Worm (Caenorhabditis elegans) whole organism, L1 larva: ENCODE results near the gene F53B3.3.

ENCODE experiments used
- C16A3.4 ChIP-seq: fragments of 150-350 bp; optimal IDR thresholded peaks from 2 replicates; lab custom pipeline; 2014; ENCODE audit warnings: missing biosample characterization, missing genetic modification characterization
- ama-1 ChIP-seq: fragments of 150-350 bp; optimal IDR thresholded peaks from 2 replicates; lab custom pipeline; 2014
- blmp-1 ChIP-seq: fragments of 150-350 bp; optimal IDR thresholded peaks from 2 replicates; lab custom pipeline; 2014; ENCODE audit warnings: missing biosample characterization, missing genetic modification characterization
- ceh-63 ChIP-seq: fragments of 200-800 bp; sonication (Bioruptor generic); optimal IDR thresholded peaks from 2 replicates; lab custom pipeline; 2018; ENCODE audit warnings: mild to moderate bottlenecking, missing genetic modification characterization, missing compliant biosample characterization
- ceh-82 ChIP-seq, 3 experiments: fragments of 150-350 bp in 1 of 3; sonication (generic microtip) in 2 of 3; optimal IDR thresholded peaks; 2 replicates each; lab custom pipeline; 2014 to 2017; ENCODE audit warnings: missing biosample characterization in 3 of 3, missing genetic modification characterization in 3 of 3
- ceh-88 ChIP-seq: fragments of 200-800 bp; sonication (Bioruptor generic); IDR thresholded peaks from 2 replicates; pipeline ENCODE4 v1.3.6; 2022; ENCODE audit warnings: missing genetic modification characterization, missing compliant biosample characterization
- ceh-90 ChIP-seq: sonication (generic microtip); optimal IDR thresholded peaks from 2 replicates; lab custom pipeline; 2016; ENCODE audit warnings: missing genetic modification characterization, missing compliant biosample characterization
- ces-1 ChIP-seq: fragments of 150-350 bp; optimal IDR thresholded peaks from 2 replicates; lab custom pipeline; 2014; ENCODE audit warnings: missing biosample characterization, missing genetic modification reagents, missing genetic modification characterization
- dsc-1 ChIP-seq: sonication (generic microtip); optimal IDR thresholded peaks from 2 replicates; lab custom pipeline; 2016; ENCODE audit warnings: mild to moderate bottlenecking, missing genetic modification characterization, missing compliant biosample characterization
- efl-1 ChIP-seq, 4 experiments: fragments of 150-350 bp; optimal IDR thresholded peaks in 3 of 4; peaks in 1 of 4; 1 replicate in 1 of 4; 2 replicates in 3 of 4; lab custom pipeline; 2014; ENCODE audit warnings: missing biosample characterization in 2 of 4, missing genetic modification characterization in 2 of 4, missing genetic modification reagents in 2 of 4
- egl-13 ChIP-seq: sonication (generic microtip); optimal IDR thresholded peaks from 2 replicates; lab custom pipeline; 2016; ENCODE audit warnings: missing genotype, missing genetic modification reagents, missing genetic modification characterization, missing compliant biosample characterization
- egl-27 ChIP-seq, 2 experiments: fragments of 150-350 bp in 1 of 2; sonication (generic microtip); optimal IDR thresholded peaks; 3 replicates each; lab custom pipeline; 2017 to 2018; ENCODE audit warnings: missing biosample characterization in 2 of 2, missing genetic modification characterization in 2 of 2, missing genetic modification reagents in 2 of 2
- fkh-10 ChIP-seq: sonication (generic microtip); optimal IDR thresholded peaks from 2 replicates; lab custom pipeline; 2017; ENCODE audit warnings: missing biosample characterization, missing genetic modification reagents, missing genetic modification characterization
- fkh-8 ChIP-seq: sonication (generic microtip); optimal IDR thresholded peaks from 2 replicates; lab custom pipeline; 2016; ENCODE audit warnings: mild to moderate bottlenecking, missing genetic modification characterization, missing compliant biosample characterization
- grh-1 ChIP-seq: fragments of 200-800 bp; sonication (Bioruptor generic); IDR thresholded peaks from 2 replicates; pipeline ENCODE4 v1.3.6; 2022; ENCODE audit warnings: missing genetic modification reagents, missing genetic modification characterization, missing compliant biosample characterization
- hlh-17 ChIP-seq: fragments of 200-800 bp; sonication (Bioruptor generic); optimal IDR thresholded peaks from 2 replicates; lab custom pipeline; 2018; ENCODE audit warnings: missing genetic modification characterization, mild to moderate bottlenecking, missing compliant biosample characterization, moderate library complexity, borderline replicate concordance
- lin-14 ChIP-seq: fragments of 200-800 bp; sonication (Bioruptor generic); optimal IDR thresholded peaks from 2 replicates; lab custom pipeline; 2018; ENCODE audit warnings: mild to moderate bottlenecking, missing genetic modification characterization, moderate library complexity, missing compliant biosample characterization
- lin-35 ChIP-seq, 2 experiments: fragments of 150-350 bp; optimal IDR thresholded peaks; 2 replicates each; lab custom pipeline; 2014; ENCODE audit warnings: missing biosample characterization in 2 of 2, missing genetic modification characterization in 2 of 2, missing genetic modification reagents in 2 of 2
- lin-39 ChIP-seq: fragments of 150-350 bp; optimal IDR thresholded peaks from 2 replicates; lab custom pipeline; 2014; ENCODE audit warnings: missing biosample characterization, missing genetic modification reagents, missing genetic modification characterization
- mab-9 ChIP-seq: fragments of 200-800 bp; sonication (Bioruptor generic); IDR thresholded peaks from 2 replicates; pipeline ENCODE4 v1.3.6; 2022; ENCODE audit warnings: missing genetic modification reagents, missing genetic modification characterization, missing compliant biosample characterization
- mep-1 ChIP-seq: fragments of 150-350 bp; optimal IDR thresholded peaks from 2 replicates; lab custom pipeline; 2014; ENCODE audit warnings: missing biosample characterization, missing genetic modification characterization
- nhr-11 ChIP-seq: fragments of 150-350 bp; optimal IDR thresholded peaks from 2 replicates; lab custom pipeline; 2014; ENCODE audit warnings: missing biosample characterization, missing genetic modification characterization
- nhr-12 ChIP-seq: sonication (generic microtip); optimal IDR thresholded peaks from 2 replicates; lab custom pipeline; 2017; ENCODE audit warnings: missing biosample characterization, missing genetic modification characterization
- nhr-19 ChIP-seq: fragments of 200-800 bp; sonication (Bioruptor generic); conservative IDR thresholded peaks from 2 replicates; pipeline ENCODE4 v1.3.6; 2022; ENCODE audit warnings: missing genetic modification characterization, missing compliant biosample characterization
- nhr-20 ChIP-seq: sonication (generic microtip); optimal IDR thresholded peaks from 2 replicates; lab custom pipeline; 2016; ENCODE audit warnings: mild to moderate bottlenecking, missing genetic modification characterization, missing compliant biosample characterization
- nhr-237 ChIP-seq: fragments of 150-350 bp; optimal IDR thresholded peaks from 2 replicates; lab custom pipeline; 2014; ENCODE audit warnings: missing biosample characterization, missing genetic modification characterization
- nhr-47 ChIP-seq: sonication (generic microtip); optimal IDR thresholded peaks from 2 replicates; lab custom pipeline; 2016; ENCODE audit warnings: mild to moderate bottlenecking, missing genetic modification characterization, moderate library complexity, missing compliant biosample characterization
- nhr-71 ChIP-seq: sonication (generic microtip); optimal IDR thresholded peaks from 2 replicates; lab custom pipeline; 2016; ENCODE audit warnings: mild to moderate bottlenecking, missing genetic modification characterization, moderate library complexity, missing compliant biosample characterization
- nhr-77 ChIP-seq: fragments of 150-350 bp; optimal IDR thresholded peaks from 2 replicates; lab custom pipeline; 2014; ENCODE audit warnings: missing biosample characterization, missing genetic modification characterization
- nhr-84 ChIP-seq: sonication (generic microtip); optimal IDR thresholded peaks from 2 replicates; lab custom pipeline; 2017; ENCODE audit warnings: missing biosample characterization, missing genetic modification characterization
- nhr-85 ChIP-seq: sonication (generic microtip); peaks from one replicate; lab custom pipeline; 2016; ENCODE audit warnings: missing genetic modification characterization, inconsistent platforms, missing compliant biosample characterization
- skn-1 ChIP-seq: fragments of 150-350 bp; optimal IDR thresholded peaks from 2 replicates; lab custom pipeline; 2014; ENCODE audit warnings: missing biosample characterization, missing genetic modification characterization
- snu-23 ChIP-seq: sonication (generic microtip); optimal IDR thresholded peaks from 2 replicates; lab custom pipeline; 2016; ENCODE audit warnings: missing genetic modification characterization, missing compliant biosample characterization
- sptf-1 ChIP-seq: fragments of 150-350 bp; optimal IDR thresholded peaks from 2 replicates; lab custom pipeline; 2014; ENCODE audit warnings: missing biosample characterization, missing genetic modification characterization
- swsn-7 ChIP-seq: sonication (generic microtip); optimal IDR thresholded peaks from 2 replicates; lab custom pipeline; 2016; ENCODE audit warnings: missing genetic modification characterization, missing compliant biosample characterization
- tbx-2 ChIP-seq: sonication (generic microtip); optimal IDR thresholded peaks from 2 replicates; lab custom pipeline; 2016; ENCODE audit warnings: missing genetic modification characterization, missing compliant biosample characterization
- unc-130 ChIP-seq: fragments of 150-350 bp; optimal IDR thresholded peaks from 2 replicates; lab custom pipeline; 2017; ENCODE audit warnings: missing biosample characterization, missing genetic modification characterization, inconsistent platforms
- ztf-11 ChIP-seq, 2 experiments: sonication (generic microtip); optimal IDR thresholded peaks; 2 replicates each; lab custom pipeline; 2016 to 2017; ENCODE audit warnings: missing genetic modification characterization in 2 of 2, missing biosample characterization in 1 of 2, missing compliant biosample characterization in 1 of 2

F53B3.3 gene

ce11 chrX:2885318-2885908 lies 14.5 kb upstream of the F53B3.3 start, which contains the start of gene vang-1:
Gene vang-1 (plus strand): TSS chrX:2885858.
- TF ChIP-seq nhr-47 (tag; lab: Kevin White, UChicago) (peak; percentile 23), nhr-19 (GFP tag; lab: Robert Waterston, UW) (no peak), blmp-1 (tag; lab: Kevin White, UChicago) (peak; percentile 3), efl-1 (optimal IDR thresholded peaks at IDR 0.05; lab: Kevin White, UChicago) (no peak), efl-1 (GFP tag; optimal IDR thresholded peaks at IDR 0.05 in 1 of 2; lab: Kevin White, UChicago) (peak in 1 of 2 experiments; percentile 81), dsc-1 (tag; lab: Kevin White, UChicago) (peak; percentile 16), tbx-2 (tag; lab: Kevin White, UChicago) (peak; percentile 2), skn-1 (tag; lab: Kevin White, UChicago) (peak; percentile 1), ztf-11 (tag; optimal IDR thresholded peaks at IDR 0.05; lab: Kevin White, UChicago) (peak in 1 of 2 experiments; percentile 36), nhr-77 (no peak), nhr-11 (tag; lab: Kevin White, UChicago) (no peak), hlh-17 (GFP tag; lab: Kevin White, UChicago) (no peak), C16A3.4 (no peak), ceh-82 (tag; optimal IDR thresholded peaks at IDR 0.05; lab: Kevin White, UChicago) (peak in 1 of 3 experiments; percentile 41), snu-23 (GFP tag; lab: Kevin White, UChicago) (peak; percentile 44), nhr-85 (peak; percentile 52), mep-1 (tag; lab: Kevin White, UChicago) (peak; percentile 20), nhr-84 (tag; lab: Kevin White, UChicago) (no peak), ceh-63 (GFP tag; lab: Kevin White, UChicago) (no peak), unc-130 (tag; lab: Kevin White, UChicago) (no peak), nhr-71 (tag; lab: Kevin White, UChicago) (no peak), lin-14 (peak; percentile 77), mab-9 (GFP tag; lab: Robert Waterston, UW) (0 out of 2 replicates have a peak, but pooled peaks have one; percentile 27), egl-27 (tag; optimal IDR thresholded peaks at IDR 0.05; lab: Kevin White, UChicago) (no peak), fkh-10 (GFP tag; lab: Kevin White, UChicago) (no peak)

- TF ChIP-seq ama-1 (lab: Kevin White, UChicago), result no peak
- no peak for TF ChIP-seq lin-39 (tag; lab: Kevin White, UChicago)
- no peak for TF ChIP-seq nhr-237
- TF ChIP-seq lin-35 (GFP tag; optimal IDR thresholded peaks at IDR 0.05; lab: Kevin White, UChicago), result no peak
- no peak for TF ChIP-seq nhr-12 (tag; lab: Kevin White, UChicago)
- TF ChIP-seq mab-9 (GFP tag; lab: Robert Waterston, UW), result 0 out of 2 replicates have a peak, but pooled peaks have one; percentile 30
- TF ChIP-seq snu-23 (GFP tag; lab: Kevin White, UChicago), result peak; percentile 35
- no peak for TF ChIP-seq egl-27 (tag; optimal IDR thresholded peaks at IDR 0.05; lab: Kevin White, UChicago)
- peak; percentile 83 for TF ChIP-seq nhr-85
- no peak for TF ChIP-seq sptf-1
- TF ChIP-seq nhr-47 (tag; lab: Kevin White, UChicago), result peak; percentile 1
- TF ChIP-seq fkh-8 (tag; lab: Kevin White, UChicago), result no peak
- TF ChIP-seq blmp-1 (tag; lab: Kevin White, UChicago), result peak; percentile 64
- no peak for TF ChIP-seq egl-13
- TF ChIP-seq efl-1 (optimal IDR thresholded peaks at IDR 0.05; lab: Kevin White, UChicago), result no peak
- peak in 1 of 2 experiments; percentile 39 for TF ChIP-seq efl-1 (GFP tag; optimal IDR thresholded peaks at IDR 0.05 in 1 of 2; lab: Kevin White, UChicago)
- no peak for TF ChIP-seq swsn-7 (tag; lab: Kevin White, UChicago)
- no peak for TF ChIP-seq ceh-90 (tag; lab: Kevin White, UChicago)
- no peak for TF ChIP-seq ces-1 (GFP tag; lab: Kevin White, UChicago)
- peak; percentile 19 for TF ChIP-seq nhr-20
- TF ChIP-seq grh-1 (GFP tag; lab: Robert Waterston, UW), result 0 out of 2 replicates have a peak, but pooled peaks have one; percentile 46
- peak; percentile 16; the same call in 1 of the 2 replicates for TF ChIP-seq ceh-88 (GFP tag; lab: Robert Waterston, UW)
- TF ChIP-seq lin-14, result peak; percentile 58
- peak; percentile 24 for TF ChIP-seq mep-1 (tag; lab: Kevin White, UChicago)
Measured at ce11 chrX:2879529-2880265, 8.8 kb upstream of the F53B3.3 start, which contains the start of gene F53B3.5. Gene F53B3.5 (minus strand): TSS chrX:2879579.
